Worm (Caenorhabditis elegans): ENCODE measurements around the gene set-2.

DNA sequence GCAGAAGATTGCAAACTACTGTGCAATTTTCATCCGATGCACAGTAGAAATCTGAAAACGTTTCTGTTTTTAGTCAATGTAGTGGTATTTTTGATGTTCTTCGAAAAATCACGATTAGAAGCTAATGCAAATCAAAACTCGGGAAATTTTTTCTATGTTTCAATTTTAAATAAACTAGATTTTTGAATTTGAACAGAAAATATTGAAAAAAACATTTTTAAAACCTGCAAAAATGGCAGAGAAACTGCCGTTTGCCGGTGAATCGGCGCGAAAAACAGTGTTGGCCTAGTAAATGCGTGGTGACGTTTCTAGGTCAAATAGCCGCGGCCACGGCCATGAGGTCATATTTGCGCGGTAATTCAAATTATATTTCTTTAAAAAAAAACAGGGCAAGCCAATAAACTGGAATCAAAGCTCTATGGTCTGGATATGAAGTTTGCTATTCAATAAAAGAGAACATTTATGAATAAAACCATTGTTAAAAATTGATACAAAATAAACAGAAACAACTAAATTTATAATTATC lies at the start of gene set-2:
- TF ChIP-seq nfya-1 (tag; optimal IDR thresholded peaks at IDR 0.05): peak; percentile 32
- peak; percentile 65 for TF ChIP-seq lim-6 (tag; optimal IDR thresholded peaks at IDR 0.05)
- TF ChIP-seq ceh-6 (GFP tag; optimal IDR thresholded peaks at IDR 0.05): no peak
- peak; percentile 9 for TF ChIP-seq pha-2 (tag; optimal IDR thresholded peaks at IDR 0.05)
